Fruit fly (Drosophila melanogaster) whole organism, embryonic: ENCODE data around the gene CG14339.

Experiments
- Bdp1 ChIP-seq: fragments of 200-800 bp; sonication (Bioruptor generic); optimal IDR thresholded peaks from 3 replicates; lab custom pipeline; 2016; ENCODE audit warnings: missing biosample characterization, missing genetic modification characterization
- CG10274 ChIP-seq: fragments of 200-800 bp; sonication (Bioruptor generic); optimal IDR thresholded peaks from 3 replicates; lab custom pipeline; 2017; ENCODE audit warnings: missing biosample characterization, mild to moderate bottlenecking, missing genetic modification characterization
- CG12071 ChIP-seq: fragments of 200-800 bp; sonication (Bioruptor generic); optimal IDR thresholded peaks from 3 replicates; lab custom pipeline; 2018; ENCODE audit warnings: missing biosample characterization, mild to moderate bottlenecking, missing genetic modification characterization
- CG13287 ChIP-seq: fragments of 200-800 bp; sonication (Bioruptor generic); IDR thresholded peaks from 2 replicates; pipeline ENCODE4 v1.3.6; 2022; ENCODE audit warnings: missing biosample characterization, missing genetic modification characterization; ENCODE audit not compliant: partially characterized antibody
- CG13424 ChIP-seq: fragments of 200-800 bp; sonication (Bioruptor generic); optimal IDR thresholded peaks from 2 replicates; lab custom pipeline; 2019; ENCODE audit warnings: missing biosample characterization, mild to moderate bottlenecking, missing genetic modification characterization, moderate library complexity
- CG1647 ChIP-seq: fragments of 200-800 bp; sonication (Bioruptor generic); optimal IDR thresholded peaks from 3 replicates; lab custom pipeline; 2016; ENCODE audit warnings: missing biosample characterization, missing genetic modification characterization
- CG2116 ChIP-seq: fragments of 200-800 bp; sonication (Bioruptor generic); optimal IDR thresholded peaks from 3 replicates; lab custom pipeline; 2018; ENCODE audit warnings: missing biosample characterization, mild to moderate bottlenecking, missing genetic modification characterization
- CG32767 ChIP-seq: fragments of 200-800 bp; sonication (Bioruptor generic); IDR thresholded peaks from 2 replicates; pipeline ENCODE4 v1.3.6; 2022; ENCODE audit warnings: missing biosample characterization, missing genetic modification characterization
- CG6791 ChIP-seq: fragments of 200-800 bp; sonication (Bioruptor generic); IDR thresholded peaks from 3 replicates; pipeline ENCODE4 v1.3.6; 2022; ENCODE audit warnings: missing biosample characterization, missing genetic modification characterization; ENCODE audit not compliant: partially characterized antibody
- CG7963 ChIP-seq: fragments of 200-800 bp; sonication (Bioruptor generic); IDR thresholded peaks from 3 replicates; pipeline ENCODE4 v1.3.6; 2022; ENCODE audit warnings: missing biosample characterization, missing genetic modification characterization; ENCODE audit not compliant: partially characterized antibody
- CG8281 ChIP-seq: fragments of 200-800 bp; sonication (Bioruptor generic); optimal IDR thresholded peaks from 2 replicates; lab custom pipeline; 2018; ENCODE audit warnings: missing biosample characterization, mild to moderate bottlenecking, missing genetic modification characterization, moderate library complexity
- CG8944 ChIP-seq: fragments of 200-800 bp; sonication (Bioruptor generic); optimal IDR thresholded peaks from 3 replicates; lab custom pipeline; 2016; ENCODE audit warnings: missing biosample characterization, missing genetic modification characterization
- CoRest ChIP-seq: fragments of 200-800 bp; sonication (Bioruptor generic); optimal IDR thresholded peaks from 3 replicates; lab custom pipeline; 2018; ENCODE audit warnings: missing biosample characterization, mild to moderate bottlenecking, missing genetic modification characterization, moderate library complexity
- D19A ChIP-seq: fragments of 200-800 bp; optimal IDR thresholded peaks from 3 replicates; lab custom pipeline; 2019; ENCODE audit warnings: missing biosample characterization, mild to moderate bottlenecking, missing genetic modification characterization, moderate library complexity
- D19B ChIP-seq: fragments of 200-800 bp; sonication (Bioruptor generic); optimal IDR thresholded peaks from 2 replicates; lab custom pipeline; 2017; ENCODE audit warnings: missing biosample characterization, mild to moderate bottlenecking, missing genetic modification characterization
- E2f2 ChIP-seq: fragments of 200-800 bp; sonication (Bioruptor generic); IDR thresholded peaks from 2 replicates; pipeline ENCODE4 v1.3.6; 2022; ENCODE audit warnings: missing biosample characterization, missing genetic modification characterization
- Gsc ChIP-seq: fragments of 200-800 bp; sonication (Bioruptor generic); IDR thresholded peaks from 2 replicates; pipeline ENCODE4 v1.3.6; 2022; ENCODE audit warnings: missing biosample characterization, missing genetic modification characterization
- HLH54F ChIP-seq: fragments of 200-800 bp; sonication (Bioruptor generic); optimal IDR thresholded peaks from 3 replicates; lab custom pipeline; 2016; ENCODE audit warnings: missing biosample characterization, missing genetic modification characterization
- Hmr ChIP-seq: fragments of 200-800 bp; sonication (Bioruptor generic); optimal IDR thresholded peaks from 3 replicates; lab custom pipeline; 2017; ENCODE audit warnings: mild to moderate bottlenecking, missing biosample characterization, missing genetic modification reagents, missing genetic modification characterization
- MBD-R2 ChIP-seq: fragments of 200-800 bp; sonication (Bioruptor generic); IDR thresholded peaks from 2 replicates; pipeline ENCODE4 v1.3.6; 2022; ENCODE audit warnings: missing biosample characterization, missing genetic modification characterization
- MESR4 ChIP-seq: fragments of 200-800 bp; sonication (Bioruptor generic); optimal IDR thresholded peaks from 2 replicates; lab custom pipeline; 2018; ENCODE audit warnings: missing biosample characterization, mild to moderate bottlenecking, missing genetic modification characterization, moderate library complexity
- Neu2 ChIP-seq: fragments of 200-800 bp; sonication (Bioruptor generic); optimal IDR thresholded peaks from 3 replicates; lab custom pipeline; 2016; ENCODE audit warnings: missing biosample characterization, missing genetic modification characterization, borderline replicate concordance
- Pdp1 ChIP-seq, 2 experiments: fragments of 200-800 bp; sonication (Bioruptor generic); optimal IDR thresholded peaks; 3 replicates each; lab custom pipeline; 2016; ENCODE audit warnings: missing biosample characterization in 2 of 2, missing genetic modification characterization in 2 of 2, mild to moderate bottlenecking in 1 of 2, moderate library complexity in 1 of 2
- Rx ChIP-seq: fragments of 200-800 bp; sonication (Bioruptor generic); IDR thresholded peaks from 2 replicates; pipeline ENCODE4 v1.3.6; 2022; ENCODE audit warnings: missing biosample characterization, missing genetic modification characterization
- YL-1 ChIP-seq: fragments of 200-800 bp; sonication (Bioruptor generic); optimal IDR thresholded peaks from 3 replicates; lab custom pipeline; 2017; ENCODE audit warnings: missing biosample characterization, mild to moderate bottlenecking, missing genetic modification characterization
- al ChIP-seq: fragments of 200-800 bp; sonication (Bioruptor generic); IDR thresholded peaks from 2 replicates; pipeline ENCODE4 v1.3.6; 2022; ENCODE audit warnings: missing biosample characterization, missing genetic modification characterization
- ap ChIP-seq: fragments of 200-800 bp; sonication (Bioruptor generic); IDR thresholded peaks from 2 replicates; pipeline ENCODE4 v1.3.6; 2022; ENCODE audit warnings: missing biosample characterization, missing genetic modification characterization
- ash1 ChIP-seq: fragments of 200-800 bp; sonication (Bioruptor generic); optimal IDR thresholded peaks from 2 replicates; lab custom pipeline; 2018; ENCODE audit warnings: missing biosample characterization, mild to moderate bottlenecking, missing genetic modification characterization
- bab2 ChIP-seq: fragments of 200-800 bp; sonication (Bioruptor generic); optimal IDR thresholded peaks from 2 replicates; lab custom pipeline; 2016; ENCODE audit warnings: missing biosample characterization, missing genetic modification characterization
- bsh ChIP-seq, 2 experiments: fragments of 200-800 bp; sonication (Bioruptor generic); optimal IDR thresholded peaks; 2 replicates each; lab custom pipeline; 2017 to 2018; ENCODE audit warnings: mild to moderate bottlenecking in 2 of 2, missing biosample characterization in 2 of 2, missing genetic modification characterization in 2 of 2, moderate library complexity in 1 of 2
- cato ChIP-seq: fragments of 200-800 bp; sonication (Bioruptor generic); optimal IDR thresholded peaks from 2 replicates; lab custom pipeline; 2016; ENCODE audit warnings: missing biosample characterization, missing genetic modification characterization, borderline replicate concordance
- cwo ChIP-seq: fragments of 200-800 bp; sonication (Bioruptor generic); optimal IDR thresholded peaks from 3 replicates; lab custom pipeline; 2017; ENCODE audit warnings: missing biosample characterization, missing genetic modification characterization, mild to moderate bottlenecking, moderate library complexity, missing genetic modification reagents
- eve ChIP-seq, 2 experiments: fragments of >200 bp; optimal IDR thresholded peaks; 2 replicates each; lab custom pipeline; 2017; ENCODE audit warnings: missing biosample characterization in 2 of 2, missing genetic modification characterization in 2 of 2
- ewg ChIP-seq: fragments of 200-800 bp; sonication (Bioruptor generic); optimal IDR thresholded peaks from 3 replicates; lab custom pipeline; 2017; ENCODE audit warnings: mild to moderate bottlenecking, missing biosample characterization, missing genetic modification reagents, missing genetic modification characterization
- oc ChIP-seq: fragments of 200-800 bp; sonication (Bioruptor generic); optimal IDR thresholded peaks from 2 replicates; lab custom pipeline; 2018; ENCODE audit warnings: missing biosample characterization, mild to moderate bottlenecking, missing genetic modification characterization, moderate library complexity
- p53 ChIP-seq: fragments of 200-800 bp; sonication (Bioruptor generic); optimal IDR thresholded peaks from 2 replicates; lab custom pipeline; 2016; ENCODE audit warnings: missing biosample characterization, missing genetic modification characterization
- peb ChIP-seq: fragments of 200-800 bp; sonication (Bioruptor generic); IDR thresholded peaks from 2 replicates; pipeline ENCODE4 v1.3.6; 2022; ENCODE audit warnings: missing biosample characterization, missing genetic modification characterization
- pzg ChIP-seq: fragments of 200-800 bp; sonication (Bioruptor generic); optimal IDR thresholded peaks from 3 replicates; lab custom pipeline; 2018; ENCODE audit warnings: missing biosample characterization, mild to moderate bottlenecking, missing genetic modification characterization, moderate library complexity
- sd ChIP-seq: fragments of 200-800 bp; sonication (Bioruptor generic); optimal IDR thresholded peaks from 3 replicates; lab custom pipeline; 2018; ENCODE audit warnings: missing biosample characterization, mild to moderate bottlenecking, missing genetic modification characterization, moderate library complexity
- sna ChIP-seq: fragments of 200-800 bp; sonication (Bioruptor generic); IDR thresholded peaks from 2 replicates; pipeline ENCODE4 v1.3.6; 2022; ENCODE audit warnings: missing biosample characterization, missing genetic modification characterization; ENCODE audit not compliant: partially characterized antibody
- unpg ChIP-seq: fragments of 200-800 bp; sonication (Bioruptor generic); optimal IDR thresholded peaks from 3 replicates; lab custom pipeline; 2018; ENCODE audit warnings: missing biosample characterization, mild to moderate bottlenecking, missing genetic modification characterization, moderate library complexity
- vvl ChIP-seq: fragments of 200-800 bp; sonication (Bioruptor generic); IDR thresholded peaks from 2 replicates; pipeline ENCODE4 v1.3.6; 2022; ENCODE audit warnings: missing biosample characterization, missing genetic modification characterization
- wor ChIP-seq: fragments of 200-800 bp; sonication (Bioruptor generic); IDR thresholded peaks from 2 replicates; pipeline ENCODE4 v1.3.6; 2022; ENCODE audit warnings: missing biosample characterization, missing genetic modification characterization
- zen ChIP-seq: fragments of 200-800 bp; sonication (Bioruptor generic); optimal IDR thresholded peaks from 3 replicates; lab custom pipeline; 2018; ENCODE audit warnings: missing biosample characterization, mild to moderate bottlenecking, missing genetic modification characterization, moderate library complexity
- zen2 ChIP-seq: fragments of 200-800 bp; sonication (Bioruptor generic); IDR thresholded peaks from 3 replicates; pipeline ENCODE4 v1.3.6; 2022; ENCODE audit warnings: missing biosample characterization, missing genetic modification characterization; ENCODE audit not compliant: partially characterized antibody
- zf30C ChIP-seq: fragments of 200-800 bp; sonication (Bioruptor generic); optimal IDR thresholded peaks from 3 replicates; lab custom pipeline; 2018; ENCODE audit warnings: missing biosample characterization, mild to moderate bottlenecking, missing genetic modification characterization

The CG14339 gene

dm6 chr2L:1144371-1145360, 36.3 kb downstream of the CG14339 start (continued):
- TF ChIP-seq MESR4 (GFP tag; lab: Kevin White, UChicago) (no peak), zf30C (no peak)

dm6 chr2L:1147656-1148055, 39.3 kb downstream of the CG14339 start:
- TF ChIP-seq eve (GFP tag; optimal IDR thresholded peaks at IDR 0.05; lab: Kevin White, UChicago): no peak
- no peak for TF ChIP-seq Neu2 (GFP tag; lab: Kevin White, UChicago)
- peak; percentile 78 for TF ChIP-seq CG13287 (GFP tag; lab: Robert Waterston, UW)
- TF ChIP-seq unpg (GFP tag; lab: Kevin White, UChicago): no peak
- TF ChIP-seq peb (GFP tag; lab: Robert Waterston, UW): no peak
- TF ChIP-seq Rx (GFP tag; lab: Robert Waterston, UW): no peak
- peak; percentile 70 for TF ChIP-seq CG2116 (GFP tag; lab: Kevin White, UChicago)
- peak in 1 of 2 experiments; percentile 69 for TF ChIP-seq Pdp1 (GFP tag; optimal IDR thresholded peaks at IDR 0.05; lab: Kevin White, UChicago)
- no peak for TF ChIP-seq sd (tag; lab: Kevin White, UChicago)
- TF ChIP-seq al (GFP tag; lab: Robert Waterston, UW): no peak
- peak; percentile 30 for TF ChIP-seq pzg
- no peak for TF ChIP-seq CG1647 (GFP tag; lab: Kevin White, UChicago)
- no peak for TF ChIP-seq CG8281
- TF ChIP-seq vvl (GFP tag; lab: Robert Waterston, UW): no peak
- TF ChIP-seq D19A (tag; lab: Kevin White, UChicago): no peak
- no peak for TF ChIP-seq CoRest (tag; lab: Kevin White, UChicago)
- no peak for TF ChIP-seq cato (GFP tag; lab: Kevin White, UChicago)
- no peak for TF ChIP-seq p53 (GFP tag; lab: Kevin White, UChicago)
- TF ChIP-seq wor (GFP tag; lab: Robert Waterston, UW): no peak
- no peak for TF ChIP-seq YL-1 (GFP tag; lab: Kevin White, UChicago)
- no peak for TF ChIP-seq CG10274
- TF ChIP-seq D19B (GFP tag; lab: Kevin White, UChicago): no peak
- TF ChIP-seq MBD-R2: peak; percentile 70
- TF ChIP-seq ash1 (GFP tag; lab: Kevin White, UChicago): no peak
- TF ChIP-seq ap (GFP tag; lab: Robert Waterston, UW): no peak
- peak; percentile 53; the same call in 2 of the 3 replicates for TF ChIP-seq CG7963
- no peak for TF ChIP-seq oc (tag; lab: Kevin White, UChicago)
- TF ChIP-seq cwo (GFP tag; lab: Kevin White, UChicago): no peak
- TF ChIP-seq ewg: no peak
- TF ChIP-seq sna: peak; percentile 53
- TF ChIP-seq bab2: no peak
- TF ChIP-seq zen2 (GFP tag; lab: Robert Waterston, UW): peak; percentile 86
- TF ChIP-seq CG32767 (GFP tag; lab: Robert Waterston, UW): no peak
- TF ChIP-seq Bdp1 (GFP tag; lab: Kevin White, UChicago): no peak
- TF ChIP-seq Gsc (GFP tag; lab: Robert Waterston, UW): no peak
- TF ChIP-seq CG13424 (tag; lab: Kevin White, UChicago): no peak
- TF ChIP-seq zen (tag; lab: Kevin White, UChicago): no peak
- TF ChIP-seq HLH54F: no peak
- 0 out of 3 replicates have a peak, but pooled peaks have one; percentile 47 for TF ChIP-seq CG6791 (GFP tag; lab: Robert Waterston, UW)
- TF ChIP-seq Hmr (GFP tag; lab: Kevin White, UChicago): no peak
- peak; percentile 90 for TF ChIP-seq E2f2
- TF ChIP-seq CG12071 (GFP tag; lab: Kevin White, UChicago): no peak
- no peak for TF ChIP-seq bsh (GFP tag; optimal IDR thresholded peaks at IDR 0.05; lab: Kevin White, UChicago)
- no peak for TF ChIP-seq CG8944 (GFP tag; lab: Kevin White, UChicago)
